Worm (Caenorhabditis elegans): Measurements from ENCODE around the gene M02D8.2.

ce11 chrX:8708053-8708452 is 31.4 kb upstream of the M02D8.2 start, which contains the start of gene F53A9.3:
- TF ChIP-seq elt-2 (tag; optimal IDR thresholded peaks at IDR 0.05) (no peak), ama-1 (optimal IDR thresholded peaks at IDR 0.05) (no peak), mdl-1 (tag; optimal IDR thresholded peaks at IDR 0.05) (no peak), nhr-12 (tag; optimal IDR thresholded peaks at IDR 0.05) (no peak)
